Fruit fly (Drosophila melanogaster) whole organism, embryonic: ENCODE data around the gene CG15638.

Source experiments
- Bdp1 ChIP-seq: fragments of 200-800 bp; sonication (Bioruptor generic); optimal IDR thresholded peaks from 3 replicates; lab custom pipeline; 2016; ENCODE audit warnings: missing biosample characterization, missing genetic modification characterization
- CG10147 ChIP-seq: fragments of 200-800 bp; sonication (Bioruptor generic); optimal IDR thresholded peaks from 2 replicates; lab custom pipeline; 2019; ENCODE audit warnings: missing biosample characterization, mild to moderate bottlenecking, missing genetic modification characterization, moderate library complexity
- CG10209 ChIP-seq: fragments of 200-800 bp; sonication (Bioruptor generic); optimal IDR thresholded peaks from 3 replicates; lab custom pipeline; 2017; ENCODE audit warnings: missing biosample characterization, mild to moderate bottlenecking, missing genetic modification characterization, missing genetic modification reagents
- CG11398 ChIP-seq: fragments of 200-800 bp; sonication (Bioruptor generic); optimal IDR thresholded peaks from 2 replicates; lab custom pipeline; 2016; ENCODE audit warnings: missing biosample characterization, missing genetic modification characterization
- CG14014 ChIP-seq: fragments of 200-800 bp; sonication (Bioruptor generic); IDR thresholded peaks from 2 replicates; pipeline ENCODE4 v1.3.6; 2022; ENCODE audit warnings: missing biosample characterization, missing genetic modification characterization
- CG14710 ChIP-seq: fragments of 200-800 bp; sonication (Bioruptor generic); optimal IDR thresholded peaks from 3 replicates; lab custom pipeline; 2019; ENCODE audit warnings: missing biosample characterization, mild to moderate bottlenecking, missing genetic modification characterization, moderate library complexity
- CG15601 ChIP-seq: fragments of 200-800 bp; sonication (Bioruptor generic); optimal IDR thresholded peaks from 3 replicates; lab custom pipeline; 2019; ENCODE audit warnings: missing biosample characterization, mild to moderate bottlenecking, missing genetic modification characterization, moderate library complexity
- CG18764 ChIP-seq: fragments of 200-800 bp; sonication (Bioruptor generic); optimal IDR thresholded peaks from 3 replicates; lab custom pipeline; 2016; ENCODE audit warnings: missing biosample characterization, missing genetic modification characterization
- CG31365 ChIP-seq: fragments of 200-800 bp; sonication (Bioruptor generic); optimal IDR thresholded peaks from 2 replicates; lab custom pipeline; 2018; ENCODE audit warnings: missing biosample characterization, mild to moderate bottlenecking, missing genetic modification characterization
- CG31441 ChIP-seq: fragments of 200-800 bp; sonication (Bioruptor generic); IDR thresholded peaks from 2 replicates; pipeline ENCODE4 v1.3.6; 2022; ENCODE audit warnings: missing biosample characterization, missing genetic modification characterization
- CG33213 ChIP-seq: fragments of 200-800 bp; sonication (Bioruptor generic); optimal IDR thresholded peaks from 3 replicates; lab custom pipeline; 2016; ENCODE audit warnings: missing biosample characterization, missing genetic modification characterization
- CG6689 ChIP-seq: fragments of 200-800 bp; sonication (Bioruptor generic); IDR thresholded peaks from 2 replicates; pipeline ENCODE4 v1.3.6; 2022; ENCODE audit warnings: missing biosample characterization, missing genetic modification characterization
- CG6765 ChIP-seq: fragments of 200-800 bp; sonication (Bioruptor generic); optimal IDR thresholded peaks from 3 replicates; lab custom pipeline; 2017; ENCODE audit warnings: missing biosample characterization, mild to moderate bottlenecking, missing genetic modification characterization
- CG7745 ChIP-seq: fragments of 200-800 bp; sonication (Bioruptor generic); optimal IDR thresholded peaks from 2 replicates; lab custom pipeline; 2018; ENCODE audit warnings: missing biosample characterization, mild to moderate bottlenecking, missing genetic modification characterization, moderate library complexity
- CG9817 ChIP-seq: fragments of 200-800 bp; sonication (Bioruptor generic); optimal IDR thresholded peaks from 2 replicates; lab custom pipeline; 2018; ENCODE audit warnings: missing biosample characterization, mild to moderate bottlenecking, missing genetic modification characterization, moderate library complexity
- CTCF ChIP-seq: fragments of 200-800 bp; sonication (Bioruptor generic); optimal IDR thresholded peaks from 2 replicates; lab custom pipeline; 2017; ENCODE audit warnings: missing biosample characterization, mild to moderate bottlenecking, missing genetic modification characterization, moderate library complexity
- Camta ChIP-seq: fragments of 200-800 bp; sonication (Bioruptor generic); optimal IDR thresholded peaks from 2 replicates; lab custom pipeline; 2016; ENCODE audit warnings: missing biosample characterization, missing genetic modification characterization
- Dip3 ChIP-seq: fragments of 200-800 bp; sonication (Bioruptor generic); optimal IDR thresholded peaks from 3 replicates; lab custom pipeline; 2016; ENCODE audit warnings: missing biosample characterization, missing genetic modification characterization
- E2f1 ChIP-seq: fragments of 200-800 bp; sonication (Bioruptor generic); IDR thresholded peaks from 2 replicates; pipeline ENCODE4 v1.3.6; 2022; ENCODE audit warnings: missing biosample characterization, missing genetic modification characterization
- Eip74EF ChIP-seq, 2 experiments: fragments of 200-800 bp in 1 of 2; fragments of >200 bp in 1 of 2; sonication (Bioruptor generic) in 1 of 2; optimal IDR thresholded peaks; 2 replicates each; lab custom pipeline; 2017 to 2019; ENCODE audit warnings: missing biosample characterization in 2 of 2, missing genetic modification characterization in 2 of 2, mild to moderate bottlenecking in 1 of 2, moderate library complexity in 1 of 2
- Ets65A ChIP-seq: fragments of 200-800 bp; sonication (Bioruptor generic); peaks from one replicate; lab custom pipeline; 2016; ENCODE audit warnings: missing biosample characterization, missing genetic modification characterization
- Fer2 ChIP-seq: fragments of 200-800 bp; sonication (Bioruptor generic); optimal IDR thresholded peaks from 2 replicates; lab custom pipeline; 2018; ENCODE audit warnings: missing biosample characterization, mild to moderate bottlenecking, missing genetic modification characterization, moderate library complexity
- H15 ChIP-seq: fragments of 200-800 bp; sonication (Bioruptor generic); IDR thresholded peaks from 3 replicates; pipeline ENCODE4 v1.3.6; 2022; ENCODE audit warnings: missing biosample characterization, missing genetic modification characterization
- Mrtf ChIP-seq: fragments of 200-800 bp; sonication (Bioruptor generic); IDR thresholded peaks from 3 replicates; pipeline ENCODE4 v1.3.6; 2022; ENCODE audit warnings: missing biosample characterization, missing genetic modification characterization
- NC2β ChIP-seq: fragments of 200-800 bp; sonication (Bioruptor generic); optimal IDR thresholded peaks from 2 replicates; lab custom pipeline; 2016; ENCODE audit warnings: missing biosample characterization, missing genetic modification characterization
- Rx ChIP-seq: fragments of 200-800 bp; sonication (Bioruptor generic); IDR thresholded peaks from 2 replicates; pipeline ENCODE4 v1.3.6; 2022; ENCODE audit warnings: missing biosample characterization, missing genetic modification characterization
- Six4 ChIP-seq: fragments of 200-800 bp; sonication (Bioruptor generic); optimal IDR thresholded peaks from 2 replicates; lab custom pipeline; 2016; ENCODE audit warnings: missing biosample characterization, missing genetic modification characterization
- Sox102F ChIP-seq: fragments of 200-800 bp; sonication (Bioruptor generic); optimal IDR thresholded peaks from 2 replicates; lab custom pipeline; 2018; ENCODE audit warnings: missing biosample characterization, mild to moderate bottlenecking, missing genetic modification characterization, moderate library complexity
- YL-1 ChIP-seq: fragments of 200-800 bp; sonication (Bioruptor generic); optimal IDR thresholded peaks from 3 replicates; lab custom pipeline; 2017; ENCODE audit warnings: missing biosample characterization, mild to moderate bottlenecking, missing genetic modification characterization
- ab ChIP-seq: fragments of 200-800 bp; sonication (Bioruptor generic); optimal IDR thresholded peaks from 2 replicates; lab custom pipeline; 2016; ENCODE audit warnings: missing biosample characterization, missing genetic modification characterization
- ato ChIP-seq: fragments of 200-800 bp; sonication (Bioruptor generic); IDR thresholded peaks from 2 replicates; pipeline ENCODE4 v1.3.6; 2022; ENCODE audit warnings: missing biosample characterization, missing genetic modification characterization; ENCODE audit not compliant: partially characterized antibody
- br ChIP-seq: fragments of >200 bp; optimal IDR thresholded peaks from 2 replicates; lab custom pipeline; 2017
- cad ChIP-seq: fragments of >200 bp; optimal IDR thresholded peaks from 2 replicates; lab custom pipeline; 2017; ENCODE audit warnings: missing biosample characterization, missing genetic modification characterization
- da ChIP-seq: fragments of 200-800 bp; sonication (Bioruptor generic); optimal IDR thresholded peaks from 2 replicates; lab custom pipeline; 2016; ENCODE audit warnings: missing biosample characterization, missing genetic modification characterization
- dan ChIP-seq: fragments of 200-800 bp; sonication (Bioruptor generic); IDR thresholded peaks from 2 replicates; pipeline ENCODE4 v1.3.6; 2022; ENCODE audit warnings: missing biosample characterization, missing genetic modification characterization
- fu2 ChIP-seq: fragments of 200-800 bp; sonication (Bioruptor generic); optimal IDR thresholded peaks from 2 replicates; lab custom pipeline; 2016; ENCODE audit warnings: missing biosample characterization, missing genetic modification characterization
- ind ChIP-seq: fragments of 200-800 bp; sonication (Bioruptor generic); optimal IDR thresholded peaks from 3 replicates; lab custom pipeline; 2016; ENCODE audit warnings: missing biosample characterization, missing genetic modification characterization
- jumu ChIP-seq: fragments of 200-800 bp; sonication (Bioruptor generic); optimal IDR thresholded peaks from 3 replicates; lab custom pipeline; 2016; ENCODE audit warnings: missing biosample characterization, missing genetic modification characterization
- lilli ChIP-seq: fragments of 200-800 bp; sonication (Bioruptor generic); optimal IDR thresholded peaks from 3 replicates; lab custom pipeline; 2016; ENCODE audit warnings: missing biosample characterization, missing genetic modification characterization
- lmd ChIP-seq: fragments of 200-800 bp; sonication (Bioruptor generic); IDR thresholded peaks from 2 replicates; pipeline ENCODE4 v1.3.6; 2022; ENCODE audit warnings: missing biosample characterization, missing genetic modification characterization
- lola ChIP-seq, 3 experiments: fragments of >200 bp in 2 of 3; fragments of 200-800 bp in 1 of 3; sonication (Bioruptor generic) in 1 of 3; optimal IDR thresholded peaks; 2 replicates each; lab custom pipeline; 2017 to 2019; ENCODE audit warnings: missing biosample characterization in 3 of 3, missing genetic modification characterization in 3 of 3, mild to moderate bottlenecking in 1 of 3, moderate library complexity in 1 of 3
- phol ChIP-seq: fragments of 200-800 bp; sonication (Bioruptor generic); optimal IDR thresholded peaks from 3 replicates; lab custom pipeline; 2018; ENCODE audit warnings: missing biosample characterization, mild to moderate bottlenecking, missing genetic modification characterization, moderate library complexity
- pum ChIP-seq: fragments of 200-800 bp; sonication (Bioruptor generic); optimal IDR thresholded peaks from 2 replicates; lab custom pipeline; 2016; ENCODE audit warnings: missing biosample characterization, missing genetic modification characterization
- sd ChIP-seq: fragments of 200-800 bp; sonication (Bioruptor generic); optimal IDR thresholded peaks from 3 replicates; lab custom pipeline; 2018; ENCODE audit warnings: missing biosample characterization, mild to moderate bottlenecking, missing genetic modification characterization, moderate library complexity
- shn ChIP-seq: fragments of 200-800 bp; sonication (Bioruptor generic); optimal IDR thresholded peaks from 3 replicates; lab custom pipeline; 2016; ENCODE audit warnings: missing biosample characterization, missing genetic modification characterization
- ssp ChIP-seq: fragments of 200-800 bp; sonication (Bioruptor generic); IDR thresholded peaks from 2 replicates; pipeline ENCODE4 v1.3.6; 2022; ENCODE audit warnings: missing biosample characterization, missing genetic modification characterization
- stc ChIP-seq: fragments of 200-800 bp; sonication (Bioruptor generic); IDR thresholded peaks from 2 replicates; pipeline ENCODE4 v1.3.6; 2022; ENCODE audit warnings: missing biosample characterization, missing genetic modification characterization
- tap ChIP-seq: fragments of 200-800 bp; optimal IDR thresholded peaks from 3 replicates; lab custom pipeline; 2019; ENCODE audit warnings: missing biosample characterization, mild to moderate bottlenecking, missing genetic modification characterization, moderate library complexity
- trem ChIP-seq: fragments of 200-800 bp; optimal IDR thresholded peaks from 3 replicates; lab custom pipeline; 2019; ENCODE audit warnings: missing biosample characterization, mild to moderate bottlenecking, missing genetic modification characterization, moderate library complexity
- z ChIP-seq: fragments of 200-800 bp; sonication (Bioruptor generic); IDR thresholded peaks from 3 replicates; pipeline ENCODE4 v1.3.6; 2022; ENCODE audit warnings: missing biosample characterization, missing genetic modification characterization

Gene CG15638

DNA sequence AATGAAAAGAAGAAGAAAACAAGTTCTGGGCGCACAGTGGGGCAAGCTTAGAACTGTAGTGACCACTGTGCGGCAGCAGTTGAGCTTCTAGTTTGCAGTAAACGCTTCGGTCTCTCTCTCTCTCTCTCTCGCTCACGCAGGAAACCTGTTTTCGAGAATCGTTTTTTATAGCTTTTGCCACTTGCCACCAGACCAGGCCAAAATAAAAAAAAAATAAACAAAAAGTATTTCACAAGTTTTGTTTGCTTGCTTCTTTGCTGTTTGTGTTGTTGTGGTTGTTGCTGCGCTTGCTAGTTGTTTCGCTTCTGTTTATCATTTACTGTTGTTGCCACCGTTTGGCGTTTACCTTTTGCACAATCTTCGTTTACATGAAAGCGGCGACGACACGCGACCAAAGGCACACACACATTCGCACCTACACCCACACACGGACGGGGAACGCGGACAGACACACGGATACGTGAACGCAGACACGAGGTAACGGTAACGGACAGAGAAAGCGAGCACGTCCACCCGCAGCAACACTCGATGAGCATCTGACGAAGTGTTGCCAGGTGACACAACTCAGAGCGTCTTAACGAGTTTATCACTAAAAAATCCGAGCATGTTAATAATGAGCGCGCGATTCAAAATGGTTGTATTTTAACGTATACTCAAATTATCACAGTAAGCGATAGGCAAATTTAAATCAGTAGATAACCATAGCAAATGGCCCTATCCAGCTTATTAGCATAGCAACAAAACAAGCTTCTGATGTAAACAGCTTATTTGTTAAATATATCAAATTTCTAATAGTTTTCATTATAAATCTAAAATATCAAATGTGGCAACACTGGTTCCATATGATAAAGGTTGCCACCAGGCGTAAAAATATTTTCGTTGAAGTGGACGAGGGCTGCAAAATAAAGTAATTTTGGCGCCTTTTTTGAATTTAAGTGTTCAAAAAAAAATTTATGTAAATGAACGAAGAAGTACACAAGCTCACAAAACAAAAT is 13.5 kb upstream of the CG15638 start, which contains the start of gene B4 (continued):
- TF ChIP-seq H15 (GFP tag; lab: Robert Waterston, UW) (no peak; the same call in 2 of the 3 replicates), ab (GFP tag; lab: Kevin White, UChicago) (no peak), E2f1 (GFP tag; lab: Robert Waterston, UW) (peak; percentile 38; the same call in 1 of the 2 replicates), CG14014 (GFP tag; lab: Robert Waterston, UW) (peak; percentile 37; the same call in 1 of the 2 replicates), z (GFP tag; lab: Robert Waterston, UW) (no peak), CG11398 (GFP tag; lab: Kevin White, UChicago) (no peak), da (GFP tag; lab: Kevin White, UChicago) (peak; percentile 9), CG18764 (GFP tag; lab: Kevin White, UChicago) (no peak), Eip74EF (GFP tag; optimal IDR thresholded peaks at IDR 0.05; lab: Kevin White, UChicago) (peak in 1 of 2 experiments; percentile 37), Bdp1 (GFP tag; lab: Kevin White, UChicago) (no peak), ind (GFP tag; lab: Kevin White, UChicago) (no peak), phol (tag; lab: Kevin White, UChicago) (peak; percentile 68), CG9817 (tag; lab: Kevin White, UChicago) (no peak), NC2β (GFP tag; lab: Kevin White, UChicago) (no peak), Six4 (GFP tag; lab: Kevin White, UChicago) (no peak), Ets65A (GFP tag; lab: Kevin White, UChicago) (peak; percentile 24), pum (GFP tag; lab: Kevin White, UChicago) (no peak), trem (tag; lab: Kevin White, UChicago) (no peak), YL-1 (peak; percentile 11), tap (tag; lab: Kevin White, UChicago) (peak; percentile 27), CG10209 (GFP tag; lab: Kevin White, UChicago) (peak; percentile 6), ato (GFP tag; lab: Robert Waterston, UW) (no peak), CG6689 (GFP tag; lab: Robert Waterston, UW) (no peak), CG14710 (peak; percentile 91), dan (no peak), CG10147 (GFP tag; lab: Kevin White, UChicago) (no peak), stc (peak; percentile 36; the same call in 1 of the 2 replicates), CG33213 (GFP tag; lab: Kevin White, UChicago) (peak; percentile 10), ssp (GFP tag; lab: Robert Waterston, UW) (0 out of 2 replicates have a peak, but pooled peaks have one; percentile 5), sd (tag; lab: Kevin White, UChicago) (peak; percentile 26), jumu (no peak), CG7745 (tag; lab: Kevin White, UChicago) (no peak), CG31365 (tag; lab: Kevin White, UChicago) (peak; percentile 5), lmd (no peak; the same call in 1 of the 2 replicates), CG31441 (GFP tag; lab: Robert Waterston, UW) (no peak), Rx (GFP tag; lab: Robert Waterston, UW) (no peak), Camta (GFP tag; lab: Kevin White, UChicago) (peak; percentile 10), CTCF (no peak), Dip3 (GFP tag; lab: Kevin White, UChicago) (no peak), Fer2 (tag; lab: Kevin White, UChicago) (no peak), CG6765 (GFP tag; lab: Kevin White, UChicago) (peak; percentile 65), CG15601 (tag; lab: Kevin White, UChicago) (peak; percentile 7), fu2 (GFP tag; lab: Kevin White, UChicago) (no peak), cad (GFP tag; lab: Kevin White, UChicago) (no peak), br (lab: Kevin White, UChicago) (no peak), Mrtf (GFP tag; lab: Robert Waterston, UW) (no peak), lilli (GFP tag; lab: Kevin White, UChicago) (peak; percentile 6), Sox102F (GFP tag; lab: Kevin White, UChicago) (no peak), lola (GFP tag; optimal IDR thresholded peaks at IDR 0.05; lab: Kevin White, UChicago) (peak in 1 of 3 experiments; percentile 6), shn (GFP tag; lab: Kevin White, UChicago) (no peak)
